Fruit fly (Drosophila melanogaster): Measurements from ENCODE around the gene Pkd2.

DNA sequence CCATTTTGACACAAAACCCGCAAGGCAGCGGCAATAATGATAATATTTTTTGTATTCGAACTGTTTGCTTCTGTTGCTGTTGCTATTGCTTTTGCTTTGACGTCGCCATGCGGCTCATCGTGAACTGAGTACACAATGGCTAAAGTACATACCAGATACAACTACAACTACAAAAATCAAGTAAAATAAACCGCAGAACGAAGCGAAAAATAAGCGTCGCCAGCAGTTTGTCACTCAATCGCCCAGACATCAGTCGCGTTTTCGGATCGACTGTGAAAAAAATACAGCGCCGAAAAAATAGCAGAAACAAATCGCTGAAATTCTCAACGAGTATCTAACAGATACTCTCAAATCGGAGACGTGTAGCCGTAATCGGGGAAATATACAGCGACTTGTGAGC, 28.5 kb upstream of the Pkd2 start:
- no peak for TF ChIP-seq CG8478 (optimal IDR thresholded peaks at IDR 0.05)
- TF ChIP-seq CTCF (optimal IDR thresholded peaks at IDR 0.05) = no peak

Measured in S2 (cell line).